Worm (Caenorhabditis elegans) whole organism, L4 larva: ENCODE results near the gene R04A9.1.

Experiments used
- F10B5.3 ChIP-seq: sonication (generic microtip); optimal IDR thresholded peaks from 2 replicates; lab custom pipeline; 2016; ENCODE audit warnings: mild to moderate bottlenecking, missing genetic modification characterization, missing compliant biosample characterization
- F26F4.8 ChIP-seq: fragments of 200-800 bp; sonication (Bioruptor generic); conservative IDR thresholded peaks from 2 replicates; pipeline ENCODE4 v1.3.6; 2022; ENCODE audit warnings: missing genetic modification characterization, missing compliant biosample characterization
- F37D6.2 ChIP-seq: sonication (generic microtip); optimal IDR thresholded peaks from 2 replicates; lab custom pipeline; 2016; ENCODE audit warnings: mild to moderate bottlenecking, missing genetic modification characterization, missing compliant biosample characterization
- R02D3.7 ChIP-seq: fragments of 150-350 bp; sonication (generic microtip); optimal IDR thresholded peaks from 3 replicates; lab custom pipeline; 2014; ENCODE audit warnings: missing biosample characterization, missing genetic modification characterization
- Y5F2A.4 ChIP-seq: fragments of 200-800 bp; sonication (Bioruptor generic); optimal IDR thresholded peaks from 2 replicates; lab custom pipeline; 2018; ENCODE audit warnings: mild to moderate bottlenecking, missing genetic modification characterization, missing compliant biosample characterization
- ZK337.2 ChIP-seq: fragments of 200-800 bp; sonication (Bioruptor generic); IDR thresholded peaks from 2 replicates; pipeline ENCODE4 v1.3.6; 2022; ENCODE audit warnings: missing genetic modification reagents, missing genetic modification characterization, missing compliant biosample characterization
- ZK546.5 ChIP-seq, 2 experiments: sonication (generic microtip); optimal IDR thresholded peaks; 2 replicates each; lab custom pipeline; 2017; ENCODE audit warnings: missing biosample characterization in 2 of 2, missing genetic modification characterization in 2 of 2
- aha-1 ChIP-seq: fragments of 150-350 bp; peaks from one replicate; lab custom pipeline; 2014; ENCODE audit warnings: missing biosample characterization, missing genetic modification characterization
- attf-4 ChIP-seq: sonication (generic microtip); optimal IDR thresholded peaks from 3 replicates; lab custom pipeline; 2017; ENCODE audit warnings: missing biosample characterization, missing genetic modification characterization
- ceh-82 ChIP-seq: sonication (generic microtip); optimal IDR thresholded peaks from 2 replicates; lab custom pipeline; 2017; ENCODE audit warnings: missing biosample characterization, missing genetic modification characterization
- ctbp-1 ChIP-seq: fragments of 200-800 bp; sonication (Bioruptor generic); IDR thresholded peaks from 2 replicates; pipeline ENCODE4 v1.3.6; 2022; ENCODE audit warnings: missing genetic modification reagents, missing genetic modification characterization, missing compliant biosample characterization
- daf-12 ChIP-seq: fragments of 150-350 bp; optimal IDR thresholded peaks from 2 replicates; lab custom pipeline; 2014; ENCODE audit warnings: missing biosample characterization, missing genetic modification reagents, missing genetic modification characterization
- dpl-1 ChIP-seq: fragments of 150-350 bp; optimal IDR thresholded peaks from 2 replicates; lab custom pipeline; 2014; ENCODE audit warnings: missing biosample characterization, missing genetic modification reagents, missing genetic modification characterization
- duxl-1 ChIP-seq: sonication (generic microtip); optimal IDR thresholded peaks from 2 replicates; lab custom pipeline; 2016; ENCODE audit warnings: mild to moderate bottlenecking, missing genetic modification characterization, moderate library complexity, missing compliant biosample characterization; ENCODE audit not compliant: poor library complexity
- dve-1 ChIP-seq: sonication (generic microtip); optimal IDR thresholded peaks from 2 replicates; lab custom pipeline; 2017; ENCODE audit warnings: antibody characterized with exemption, mild to moderate bottlenecking, missing genetic modification characterization, missing compliant biosample characterization; ENCODE audit not compliant: insufficient read depth
- egl-43 ChIP-seq: fragments of 200-800 bp; sonication (Bioruptor generic); IDR thresholded peaks from 2 replicates; pipeline ENCODE4 v1.3.6; 2022; ENCODE audit warnings: missing genetic modification reagents, missing genetic modification characterization, missing compliant biosample characterization
- fos-1 ChIP-seq: fragments of 150-350 bp; optimal IDR thresholded peaks from 2 replicates; lab custom pipeline; 2014; ENCODE audit warnings: missing biosample characterization, missing genetic modification characterization
- gei-8 ChIP-seq: fragments of 200-800 bp; sonication (Bioruptor generic); optimal IDR thresholded peaks from 2 replicates; lab custom pipeline; 2018; ENCODE audit warnings: mild to moderate bottlenecking, missing genetic modification characterization, missing compliant biosample characterization
- hlh-11 ChIP-seq: fragments of 200-800 bp; sonication (Bioruptor generic); optimal IDR thresholded peaks from 2 replicates; lab custom pipeline; 2018; ENCODE audit warnings: mild to moderate bottlenecking, missing genetic modification characterization, missing compliant biosample characterization
- hlh-30 ChIP-seq: sonication (generic microtip); optimal IDR thresholded peaks from 2 replicates; lab custom pipeline; 2017; ENCODE audit warnings: antibody characterized with exemption, mild to moderate bottlenecking, missing genetic modification characterization, missing compliant biosample characterization; ENCODE audit not compliant: insufficient read depth
- lim-7 ChIP-seq: fragments of 200-800 bp; sonication (Bioruptor generic); IDR thresholded peaks from 2 replicates; pipeline ENCODE4 v1.3.6; 2022; ENCODE audit warnings: missing genetic modification characterization, missing compliant biosample characterization
- lin-1 ChIP-seq: fragments of 200-800 bp; sonication (Bioruptor generic); IDR thresholded peaks from 2 replicates; pipeline ENCODE4 v1.3.6; 2022; ENCODE audit warnings: missing genetic modification reagents, missing genetic modification characterization, missing compliant biosample characterization
- lin-15B ChIP-seq: fragments of 150-350 bp; sonication (generic microtip); optimal IDR thresholded peaks from 3 replicates; lab custom pipeline; 2014; ENCODE audit warnings: missing biosample characterization, missing genetic modification characterization
- lin-29 ChIP-seq: fragments of 200-800 bp; sonication (Bioruptor generic); IDR thresholded peaks from 2 replicates; pipeline ENCODE4 v1.3.6; 2022; ENCODE audit warnings: missing genetic modification reagents, missing genetic modification characterization, missing compliant biosample characterization
- lin-38 ChIP-seq: fragments of 200-800 bp; sonication (Bioruptor generic); IDR thresholded peaks from 2 replicates; pipeline ENCODE4 v1.3.6; 2022; ENCODE audit warnings: missing genetic modification reagents, missing genetic modification characterization, missing compliant biosample characterization
- lin-39 ChIP-seq: fragments of 150-350 bp; optimal IDR thresholded peaks from 2 replicates; lab custom pipeline; 2014; ENCODE audit warnings: missing biosample characterization, missing genetic modification reagents, missing genetic modification characterization
- lir-3 ChIP-seq: sonication (generic microtip); optimal IDR thresholded peaks from 2 replicates; lab custom pipeline; 2016; ENCODE audit warnings: mild to moderate bottlenecking, missing genetic modification characterization, missing compliant biosample characterization
- mdt-29 ChIP-seq: fragments of 200-800 bp; sonication (Bioruptor generic); IDR thresholded peaks from 2 replicates; pipeline ENCODE4 v1.3.6; 2022; ENCODE audit warnings: missing genetic modification reagents, missing genetic modification characterization, missing compliant biosample characterization
- mep-1 ChIP-seq: fragments of 150-350 bp; sonication (generic microtip); optimal IDR thresholded peaks from 3 replicates; lab custom pipeline; 2014; ENCODE audit warnings: missing biosample characterization, missing genetic modification characterization
- mes-2 ChIP-seq: sonication (generic microtip); optimal IDR thresholded peaks from 2 replicates; lab custom pipeline; 2016; ENCODE audit warnings: missing genotype, mild to moderate bottlenecking, missing genetic modification characterization, missing compliant biosample characterization; ENCODE audit not compliant: poor library complexity, severe bottlenecking
- mxl-2 ChIP-seq: fragments of 200-800 bp; sonication (Bioruptor generic); conservative IDR thresholded peaks from 2 replicates; pipeline ENCODE4 v1.3.6; 2022; ENCODE audit warnings: missing genetic modification reagents, missing genetic modification characterization, missing compliant biosample characterization
- nhr-11 ChIP-seq: fragments of 150-350 bp; optimal IDR thresholded peaks from 2 replicates; lab custom pipeline; 2014; ENCODE audit warnings: missing biosample characterization, missing genetic modification characterization
- nhr-111 ChIP-seq: fragments of 200-800 bp; sonication (Bioruptor generic); optimal IDR thresholded peaks from 2 replicates; lab custom pipeline; 2018; ENCODE audit warnings: mild to moderate bottlenecking, missing genetic modification characterization, missing compliant biosample characterization
- nhr-237 ChIP-seq: sonication (generic microtip); optimal IDR thresholded peaks from 2 replicates; lab custom pipeline; 2017; ENCODE audit warnings: missing biosample characterization, missing genetic modification characterization
- nhr-25 ChIP-seq: sonication (generic microtip); optimal IDR thresholded peaks from 2 replicates; lab custom pipeline; 2017; ENCODE audit warnings: missing genetic modification characterization, mild to moderate bottlenecking, missing compliant biosample characterization, antibody characterized with exemption, moderate library complexity, borderline replicate concordance; ENCODE audit not compliant: insufficient read depth
- nhr-76 ChIP-seq: fragments of 150-350 bp; optimal IDR thresholded peaks from 2 replicates; lab custom pipeline; 2014; ENCODE audit warnings: missing biosample characterization, missing genetic modification characterization
- php-3 ChIP-seq: fragments of 200-800 bp; sonication (Bioruptor generic); IDR thresholded peaks from 2 replicates; pipeline ENCODE4 v1.3.6; 2022; ENCODE audit warnings: missing genetic modification reagents, missing genetic modification characterization, missing compliant biosample characterization
- set-16 ChIP-seq: fragments of 200-800 bp; sonication (Bioruptor generic); IDR thresholded peaks from 2 replicates; pipeline ENCODE4 v1.3.6; 2022; ENCODE audit warnings: missing genetic modification reagents, missing genetic modification characterization, missing compliant biosample characterization
- snpc-1.2 ChIP-seq: fragments of 200-800 bp; sonication (Bioruptor generic); IDR thresholded peaks from 2 replicates; pipeline ENCODE4 v1.3.6; 2022; ENCODE audit warnings: missing genetic modification reagents, missing genetic modification characterization, missing compliant biosample characterization
- snpc-4 ChIP-seq: fragments of 150-350 bp; optimal IDR thresholded peaks from 2 replicates; lab custom pipeline; 2014; ENCODE audit warnings: missing biosample characterization, missing genetic modification characterization
- tag-97 ChIP-seq: fragments of 200-800 bp; sonication (Bioruptor generic); IDR thresholded peaks from 2 replicates; pipeline ENCODE4 v1.3.6; 2022; ENCODE audit warnings: missing genetic modification characterization, missing compliant biosample characterization
- tra-1 ChIP-seq: fragments of 200-800 bp; sonication (Bioruptor generic); IDR thresholded peaks from 2 replicates; pipeline ENCODE4 v1.3.6; 2022; ENCODE audit warnings: missing genetic modification reagents, missing genetic modification characterization, missing compliant biosample characterization
- vab-7 ChIP-seq: fragments of 200-800 bp; sonication (Bioruptor generic); IDR thresholded peaks from 2 replicates; pipeline ENCODE4 v1.3.6; 2022; ENCODE audit warnings: missing genetic modification reagents, missing genetic modification characterization, missing compliant biosample characterization
- zip-11 ChIP-seq: fragments of 200-800 bp; sonication (Bioruptor generic); IDR thresholded peaks from 2 replicates; pipeline ENCODE4 v1.3.6; 2022; ENCODE audit warnings: missing genetic modification characterization, missing compliant biosample characterization
- ztf-7 ChIP-seq: fragments of 150-350 bp; optimal IDR thresholded peaks from 2 replicates; lab custom pipeline; 2014; ENCODE audit warnings: missing biosample characterization, missing genetic modification characterization

The R04A9.1 gene

DNA sequence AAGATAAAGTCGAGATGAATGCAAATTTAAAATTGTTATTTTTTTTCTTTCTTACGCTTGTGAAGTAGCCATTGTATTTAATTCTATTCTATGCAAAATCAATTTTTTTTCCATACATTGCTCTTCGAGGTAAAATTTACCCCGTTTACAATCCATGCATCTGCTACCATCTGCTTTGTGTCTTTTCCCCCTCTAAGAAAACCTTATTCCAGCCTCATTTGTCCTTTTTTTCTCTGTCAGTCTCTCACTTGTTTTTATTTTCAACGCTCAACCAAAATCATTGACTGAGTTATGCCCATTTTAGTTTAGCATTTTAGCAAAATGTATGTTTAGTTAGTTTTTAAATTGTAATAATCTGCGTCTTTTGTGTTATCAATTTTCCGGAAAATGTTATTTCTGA is 34.8 kb upstream of the R04A9.1 start:
- TF ChIP-seq mxl-2 = no peak
- TF ChIP-seq mdt-29 (GFP tag; lab: Robert Waterston, UW) = no peak
- TF ChIP-seq ctbp-1 (GFP tag; lab: Robert Waterston, UW) = no peak
- TF ChIP-seq ceh-82 = no peak
- TF ChIP-seq F26F4.8 (GFP tag; lab: Robert Waterston, UW) = no peak
- TF ChIP-seq snpc-4 (tag; lab: Kevin White, UChicago) = no peak
- no peak for TF ChIP-seq dpl-1 (GFP tag; lab: Kevin White, UChicago)
- no peak for TF ChIP-seq attf-4
- no peak for TF ChIP-seq lin-39 (tag; lab: Kevin White, UChicago)
- TF ChIP-seq daf-12 (tag; lab: Kevin White, UChicago) = no peak
- no peak for TF ChIP-seq lin-1 (GFP tag; lab: Robert Waterston, UW)
- TF ChIP-seq lin-38 (GFP tag; lab: Robert Waterston, UW) = no peak
- TF ChIP-seq lin-29 (GFP tag; lab: Robert Waterston, UW) = no peak
- no peak for TF ChIP-seq lim-7 (GFP tag; lab: Robert Waterston, UW)
- TF ChIP-seq nhr-111 (GFP tag; lab: Kevin White, UChicago) = no peak
- TF ChIP-seq nhr-11 (tag; lab: Kevin White, UChicago) = no peak
- no peak for TF ChIP-seq hlh-30 (tag; lab: Kevin White, UChicago)
- no peak for TF ChIP-seq mes-2 (tag; lab: Kevin White, UChicago)
- TF ChIP-seq F37D6.2 (tag; lab: Kevin White, UChicago) = no peak
- TF ChIP-seq, all 104 proteins: peak for 0

DNA sequence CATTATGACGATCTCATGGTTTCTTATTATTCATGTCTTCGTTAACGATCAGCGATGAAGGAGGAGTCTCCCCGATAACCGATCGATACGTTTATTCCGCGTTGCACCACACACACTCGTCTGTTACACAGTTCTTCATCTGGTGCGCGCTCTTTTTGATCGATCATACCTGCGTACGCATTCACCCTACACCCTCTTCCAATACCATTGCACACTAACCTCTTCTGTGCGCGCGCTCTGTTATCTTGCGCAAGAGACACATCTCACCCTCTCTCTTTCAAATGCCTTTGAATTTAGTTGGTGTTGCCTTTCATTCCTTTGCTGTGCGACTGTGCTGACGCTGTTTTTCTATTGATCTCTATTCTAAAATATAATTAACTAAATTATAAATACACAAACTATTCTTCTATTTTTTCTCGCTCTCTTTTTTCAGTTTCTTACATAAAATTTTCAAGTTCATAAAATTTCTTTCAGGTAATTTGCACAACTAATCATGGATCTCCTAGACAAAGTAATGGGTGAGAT is 32.9 kb upstream of the R04A9.1 start, which contains the start of gene nrde-3:
Gene nrde-3, plus strand, starts transcription at position 475 of the 525 bp plus-strand sequence.
- TF ChIP-seq nhr-237 = no peak
- no peak for TF ChIP-seq fos-1 (tag; lab: Kevin White, UChicago)
- no peak for TF ChIP-seq php-3
- TF ChIP-seq tag-97 (GFP tag; lab: Robert Waterston, UW) = no peak
- TF ChIP-seq ceh-82 = no peak
- TF ChIP-seq lin-29 (GFP tag; lab: Robert Waterston, UW) = no peak
- TF ChIP-seq egl-43 (GFP tag; lab: Robert Waterston, UW) = no peak
- TF ChIP-seq ztf-7 (tag; lab: Kevin White, UChicago) = no peak

DNA sequence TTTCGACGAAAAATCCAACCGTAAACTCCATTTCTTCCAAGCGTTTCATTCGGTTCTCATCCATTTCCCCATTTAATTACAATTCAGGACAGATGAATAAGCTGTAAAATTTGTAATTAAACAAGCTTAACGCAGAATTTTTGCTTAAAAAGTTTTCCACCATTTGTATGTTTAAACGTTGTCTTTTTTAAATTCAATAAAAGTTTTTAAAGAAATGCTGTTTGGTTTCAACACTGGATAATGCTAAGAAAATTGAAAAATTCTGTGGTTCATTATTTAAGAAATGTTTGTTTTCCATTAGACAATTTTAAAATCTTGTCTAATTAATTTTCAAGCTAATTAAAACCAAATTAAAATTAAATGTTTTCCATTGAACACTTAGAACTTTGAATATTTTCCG is 24.2 kb upstream of the R04A9.1 start, which contains the start of gene R04A9.3:
Gene R04A9.3, minus strand, starts transcription at position 101 of the 400 bp plus-strand sequence.
- TF ChIP-seq hlh-11 (tag; lab: Kevin White, UChicago) = no peak
- no peak for TF ChIP-seq zip-11
- no peak for TF ChIP-seq tra-1 (GFP tag; lab: Robert Waterston, UW)
- TF ChIP-seq F10B5.3 (tag; lab: Kevin White, UChicago) = no peak
- TF ChIP-seq set-16 = no peak
- no peak for TF ChIP-seq Y5F2A.4 (GFP tag; lab: Kevin White, UChicago)
- TF ChIP-seq nhr-237 = no peak
- no peak for TF ChIP-seq R02D3.7 (tag; lab: Kevin White, UChicago)
- TF ChIP-seq nhr-76 (tag; lab: Kevin White, UChicago) = no peak
- TF ChIP-seq vab-7 (GFP tag; lab: Robert Waterston, UW) = no peak
- TF ChIP-seq snpc-1.2 (GFP tag; lab: Robert Waterston, UW) = no peak
- TF ChIP-seq gei-8 (GFP tag; lab: Kevin White, UChicago) = no peak
- no peak for TF ChIP-seq ZK337.2

DNA sequence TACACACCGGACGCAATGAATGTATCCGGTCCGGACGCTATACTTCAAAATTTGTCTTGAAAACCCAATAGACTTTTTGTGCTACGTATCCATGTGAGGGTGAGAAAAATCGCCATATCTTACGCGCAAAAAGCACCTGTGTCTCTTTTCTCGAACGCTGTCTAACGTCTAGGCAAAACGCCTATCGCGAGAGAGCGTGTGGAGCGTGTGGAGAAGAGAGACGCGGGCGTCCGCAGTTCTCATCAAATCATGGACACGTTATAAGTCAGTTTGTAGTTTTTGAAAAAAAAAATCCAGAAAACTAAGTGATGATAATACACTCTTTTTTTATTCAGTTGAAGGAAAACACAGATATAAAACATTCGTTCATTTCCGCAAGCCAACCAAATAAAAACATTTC is 23.7 kb upstream of the R04A9.1 start:
- TF ChIP-seq ZK546.5 (tag; optimal IDR thresholded peaks at IDR 0.05; lab: Kevin White, UChicago) (no peak), lin-39 (tag; lab: Kevin White, UChicago) (no peak), zip-11 (no peak), attf-4 (no peak), nhr-25 (tag; lab: Kevin White, UChicago) (no peak), F26F4.8 (GFP tag; lab: Robert Waterston, UW) (no peak), egl-43 (GFP tag; lab: Robert Waterston, UW) (0 out of 2 replicates have a peak, but pooled peaks have one; percentile 34), ceh-82 (no peak), mep-1 (tag; lab: Kevin White, UChicago) (peak; percentile 7), daf-12 (tag; lab: Kevin White, UChicago) (no peak), lir-3 (tag; lab: Kevin White, UChicago) (no peak), aha-1 (tag; lab: Kevin White, UChicago) (peak; percentile 70), duxl-1 (tag; lab: Kevin White, UChicago) (no peak), mes-2 (tag; lab: Kevin White, UChicago) (peak; percentile 43), lin-15B (no peak), dve-1 (tag; lab: Kevin White, UChicago) (peak; percentile 11), hlh-11 (tag; lab: Kevin White, UChicago) (peak; percentile 22)
